Fruit fly (Drosophila melanogaster): ENCODE data around the gene CG42580.
"Not testable (repeated sequence)": the region's sequence is repeated elsewhere in the genome, so short reads cannot be mapped to it uniquely, and the experiment has no call there.

CG42580 gene

DNA sequence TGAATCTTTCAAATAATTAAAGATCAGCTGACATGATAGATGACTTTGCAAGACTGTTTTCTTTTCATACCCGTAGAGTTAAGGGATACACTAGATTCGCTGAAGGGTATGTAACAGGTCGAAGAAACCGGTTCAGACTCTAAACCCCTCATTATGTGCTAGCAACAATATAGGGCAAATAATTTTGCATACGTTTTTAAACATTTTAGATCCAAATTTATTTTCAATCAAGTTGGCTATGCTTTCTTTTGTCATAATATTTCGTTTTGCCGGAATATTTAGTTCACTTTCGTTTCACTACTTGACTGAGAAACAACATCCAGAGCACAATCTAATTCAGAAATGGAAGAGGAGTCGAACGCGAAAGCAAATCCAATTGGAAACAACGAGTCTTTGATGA, at the start of gene CG42580:
Gene CG42580, plus strand, starts transcription at position 301 of the 400 bp plus-strand sequence.
- not testable (repeated sequence) for TF ChIP-seq Sox15 (GFP tag; optimal IDR thresholded peaks at IDR 0.05); CG16779 (tag; optimal IDR thresholded peaks at IDR 0.05); Ets96B (tag; optimal IDR thresholded peaks at IDR 0.05)

- peak; percentile 15 for TF ChIP-seq svp (GFP tag)
- no peak for TF ChIP-seq Ets96B (tag; optimal IDR thresholded peaks at IDR 0.05)
- TF ChIP-seq Blimp-1 (GFP tag; optimal IDR thresholded peaks at IDR 0.05): no peak
- TF ChIP-seq Sox15 (GFP tag; optimal IDR thresholded peaks at IDR 0.05): peak; percentile 4
- peak; percentile 59 for TF ChIP-seq lz (GFP tag; optimal IDR thresholded peaks at IDR 0.05)
- no peak for TF ChIP-seq CG10669 (GFP tag; optimal IDR thresholded peaks at IDR 0.05)
- peak; percentile 49 for TF ChIP-seq Sox14 (GFP tag; optimal IDR thresholded peaks at IDR 0.05)
- no peak for TF ChIP-seq CG6854 (GFP tag; optimal IDR thresholded peaks at IDR 0.05)
- peak; percentile 44 for TF ChIP-seq Eip78C (GFP tag)
- peak; percentile 28 for TF ChIP-seq pdm3 (GFP tag; optimal IDR thresholded peaks at IDR 0.05)
- TF ChIP-seq ss (GFP tag; optimal IDR thresholded peaks at IDR 0.05): no peak
- no peak for TF ChIP-seq dac (GFP tag; optimal IDR thresholded peaks at IDR 0.05)
- no peak for TF ChIP-seq Eip93F (GFP tag; optimal IDR thresholded peaks at IDR 0.05)
- peak; percentile 36 for TF ChIP-seq CG7368 (GFP tag; optimal IDR thresholded peaks at IDR 0.05)
- no peak for TF ChIP-seq achi (GFP tag; optimal IDR thresholded peaks at IDR 0.05)
- no peak for TF ChIP-seq spab (GFP tag; optimal IDR thresholded peaks at IDR 0.05)
- no peak for TF ChIP-seq CG11902 (GFP tag; optimal IDR thresholded peaks at IDR 0.05)
- TF ChIP-seq eg (GFP tag; IDR thresholded peaks at IDR 0.05): no peak
- peak; percentile 39 for TF ChIP-seq acj6 (GFP tag; optimal IDR thresholded peaks at IDR 0.05)
- no peak for TF ChIP-seq CG11762 (GFP tag; optimal IDR thresholded peaks at IDR 0.05; ENCODE audit: insufficient read depth)
- peak; percentile 15 for TF ChIP-seq CG3032 (tag; optimal IDR thresholded peaks at IDR 0.05)
- TF ChIP-seq Lpt (GFP tag; optimal IDR thresholded peaks at IDR 0.05): no peak
- TF ChIP-seq Eip75B (GFP tag; optimal IDR thresholded peaks at IDR 0.05): peak; percentile 27
- TF ChIP-seq fd59A (GFP tag; optimal IDR thresholded peaks at IDR 0.05): no peak
- no peak for TF ChIP-seq CG6808 (GFP tag; optimal IDR thresholded peaks at IDR 0.05)
- peak; percentile 46 for TF ChIP-seq Met (GFP tag; optimal IDR thresholded peaks at IDR 0.05)
- TF ChIP-seq CG6163 (GFP tag; IDR thresholded peaks at IDR 0.05): no peak
- TF ChIP-seq CG16779 (tag; optimal IDR thresholded peaks at IDR 0.05): no peak
- no peak for TF ChIP-seq net (GFP tag; optimal IDR thresholded peaks at IDR 0.05)
- no peak for TF ChIP-seq dsx (GFP tag; optimal IDR thresholded peaks at IDR 0.05; ENCODE audit: poor library complexity, severe bottlenecking)
- no peak for TF ChIP-seq Hr4 (GFP tag; optimal IDR thresholded peaks at IDR 0.05)
- no peak for TF ChIP-seq CG34406 (GFP tag; optimal IDR thresholded peaks at IDR 0.05)
- peak; percentile 44 for TF ChIP-seq topi (GFP tag; optimal IDR thresholded peaks at IDR 0.05)
- TF ChIP-seq CG10631 (GFP tag; optimal IDR thresholded peaks at IDR 0.05): peak; percentile 4
- no peak for TF ChIP-seq fd85E (GFP tag; optimal IDR thresholded peaks at IDR 0.05)
- TF ChIP-seq CG6792 (GFP tag; optimal IDR thresholded peaks at IDR 0.05): no peak
- no peak for TF ChIP-seq Ets21C (GFP tag; optimal IDR thresholded peaks at IDR 0.05)
- TF ChIP-seq OdsH (GFP tag; optimal IDR thresholded peaks at IDR 0.05): peak; percentile 1
- no peak for TF ChIP-seq Sox102F (GFP tag; optimal IDR thresholded peaks at IDR 0.05)
- peak; percentile 27 for TF ChIP-seq CG3919 (GFP tag; optimal IDR thresholded peaks at IDR 0.05)
- no peak for TF ChIP-seq Hr38 (GFP tag; optimal IDR thresholded peaks at IDR 0.05)
- TF ChIP-seq CG11294 (GFP tag; IDR thresholded peaks at IDR 0.05): no peak
- TF ChIP-seq esn (GFP tag; optimal IDR thresholded peaks at IDR 0.05): peak; percentile 54
- TF ChIP-seq CG8319 (GFP tag; optimal IDR thresholded peaks at IDR 0.05): peak; percentile 16
- no peak for TF ChIP-seq CG4318 (GFP tag; optimal IDR thresholded peaks at IDR 0.05)
- no peak for TF ChIP-seq Smox (GFP tag; optimal IDR thresholded peaks at IDR 0.05)
- TF ChIP-seq Hr39 (GFP tag; optimal IDR thresholded peaks at IDR 0.05): peak; percentile 66
- TF ChIP-seq CG31627 (GFP tag; optimal IDR thresholded peaks at IDR 0.05): peak; percentile 65
- TF ChIP-seq Gug (GFP tag; IDR thresholded peaks at IDR 0.05): no peak
- peak in 1 of 2 experiments; percentile 29 for TF ChIP-seq salr (GFP tag; optimal IDR thresholded peaks at IDR 0.05)
Measured at dm6 chrX:20524754-20525236, 49.3 kb upstream of the CG42580 start, which contains the start of gene Tak1. Gene Tak1 (minus strand): TSS chrX:20524928.
